Worm (Caenorhabditis elegans) whole organism, L4/young adult: ENCODE data around the gene C47A10.12.

Experiments
- W03F9.2 ChIP-seq: fragments of 150-350 bp; optimal IDR thresholded peaks from 2 replicates; lab custom pipeline; 2014; ENCODE audit warnings: missing biosample characterization, missing genetic modification characterization
- him-1 ChIP-seq: sonication (generic microtip); optimal IDR thresholded peaks from 2 replicates; lab custom pipeline; 2016; ENCODE audit warnings: missing genotype, missing genetic modification reagents, missing genetic modification characterization, missing compliant biosample characterization

- TF ChIP-seq him-1 (tag; lab: Kevin White, UChicago) (no peak), W03F9.2 (tag; lab: Kevin White, UChicago) (no peak)
Measured at ce11 chrV:17767768-17768167, 10.0 kb upstream of the C47A10.12 start.
